Worm (Caenorhabditis elegans): ENCODE data around the gene ets-9.

The ets-9 gene

DNA sequence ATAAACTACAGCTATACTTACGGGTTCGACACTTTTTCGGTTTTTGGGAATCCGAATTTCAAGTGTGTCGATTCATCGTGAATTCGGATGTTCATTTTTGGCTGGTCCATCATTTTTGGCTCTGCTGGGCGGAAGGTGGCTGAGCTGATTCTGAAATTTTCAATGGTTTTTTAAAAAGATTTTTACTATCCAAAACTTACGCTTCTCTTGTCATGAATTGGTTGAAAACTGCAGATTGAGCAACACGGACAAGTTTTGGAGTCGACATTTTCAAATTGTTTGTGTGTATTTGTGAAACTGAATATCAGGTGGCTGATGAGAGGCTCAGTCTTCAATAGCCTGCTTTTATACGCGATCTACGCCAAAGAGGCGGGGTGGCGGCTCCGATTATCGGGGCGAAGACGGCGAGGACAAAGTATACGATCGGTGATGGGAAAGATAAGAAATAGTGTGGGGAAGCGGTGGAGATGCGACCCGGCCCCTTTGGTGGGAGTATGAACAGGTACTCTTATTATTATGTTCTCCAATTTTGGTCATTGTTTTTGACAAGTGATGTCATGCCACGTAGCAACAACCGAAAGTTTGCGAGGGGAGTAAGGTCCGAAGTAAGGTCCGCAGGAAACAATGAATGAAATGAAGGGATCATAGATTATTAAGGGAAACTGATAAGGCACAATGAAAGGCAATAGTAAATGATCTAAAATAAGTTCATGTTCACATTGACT lies 32.5 kb upstream of the ets-9 start, which contains the start of gene F48D6.4:
Gene F48D6.4 (minus strand): TSS at position 346 of the 725 bp plus-strand sequence.
- TF ChIP-seq nhr-80 (tag; optimal IDR thresholded peaks at IDR 0.05) (peak; percentile 66), bed-1 (GFP tag; IDR thresholded peaks at IDR 0.05) (no peak), tlf-1 (GFP tag; optimal IDR thresholded peaks at IDR 0.05) (peak; percentile 17), attf-5 (GFP tag; optimal IDR thresholded peaks at IDR 0.05) (no peak), K12H6.12 (tag; optimal IDR thresholded peaks at IDR 0.05) (no peak), B0336.3 (GFP tag; IDR thresholded peaks at IDR 0.05) (0 out of 2 replicates have a peak, but pooled peaks have one; percentile 2), hsf-1 (GFP tag; IDR thresholded peaks at IDR 0.05) (no peak), madf-3 (GFP tag; IDR thresholded peaks at IDR 0.05) (no peak), Y53F4B.3 (GFP tag; IDR thresholded peaks at IDR 0.05) (no peak), madf-8 (GFP tag; conservative IDR thresholded peaks at IDR 0.05) (no peak)

DNA sequence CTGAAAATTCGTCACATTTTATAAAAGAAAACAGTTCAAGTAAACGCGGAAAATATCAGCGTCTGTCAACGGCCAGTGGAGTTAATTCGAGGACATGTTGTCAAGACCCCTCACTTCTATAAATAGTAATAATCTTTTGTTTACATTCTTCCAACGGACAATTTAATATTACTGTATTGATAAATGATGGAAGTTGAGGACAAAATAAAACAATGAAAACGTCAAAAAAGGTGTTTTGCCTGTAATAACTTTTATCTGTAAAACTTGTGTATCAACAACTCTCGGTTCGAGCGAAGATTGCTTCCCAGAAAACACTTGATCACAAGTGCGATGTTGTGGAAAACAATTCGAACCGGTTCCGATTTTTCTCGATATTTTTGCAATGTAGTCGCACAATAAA lies 31.1 kb upstream of the ets-9 start:
- TF ChIP-seq C06A6.2 (GFP tag; conservative IDR thresholded peaks at IDR 0.05), result no peak
- no peak for TF ChIP-seq F22D6.2 (tag; optimal IDR thresholded peaks at IDR 0.05)
- no peak for TF ChIP-seq zfh-2 (GFP tag; conservative IDR thresholded peaks at IDR 0.05)
- peak; percentile 10 for TF ChIP-seq nhr-80 (tag; optimal IDR thresholded peaks at IDR 0.05)
- no peak for TF ChIP-seq zim-3 (tag; optimal IDR thresholded peaks at IDR 0.05)
- no peak for TF ChIP-seq B0336.3 (GFP tag; IDR thresholded peaks at IDR 0.05)
- TF ChIP-seq Y95B8A.8 (GFP tag; IDR thresholded peaks at IDR 0.05), result no peak

DNA sequence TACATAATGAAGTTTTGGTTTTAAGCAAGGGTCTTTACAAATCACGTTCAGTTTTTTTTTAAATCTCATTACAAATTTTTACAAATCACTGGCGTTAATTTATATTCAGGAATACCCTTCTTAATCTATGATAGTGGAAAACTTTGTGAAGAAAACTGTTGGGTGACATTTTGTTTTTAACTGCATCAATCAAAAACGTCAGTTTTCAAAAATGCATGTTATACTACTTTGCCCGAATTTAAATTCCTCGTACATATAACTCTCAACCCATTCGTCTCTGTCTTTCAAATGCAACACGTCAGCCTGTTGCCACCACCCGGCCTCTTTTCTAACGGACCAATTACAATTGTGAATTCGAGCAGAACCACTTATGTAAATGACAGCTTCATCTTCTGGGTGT lies 30.6 kb upstream of the ets-9 start, which contains the start of gene hlh-13:
Gene hlh-13 (plus strand): TSS at position 301 of the 400 bp plus-strand sequence.
- TF ChIP-seq lsl-1 (GFP tag; optimal IDR thresholded peaks at IDR 0.05), result no peak
- TF ChIP-seq ceh-79 (tag; optimal IDR thresholded peaks at IDR 0.05), result no peak
- TF ChIP-seq sdz-38 (tag; optimal IDR thresholded peaks at IDR 0.05), result no peak
- TF ChIP-seq tbp1 (GFP tag; optimal IDR thresholded peaks at IDR 0.05), result no peak
- no peak for TF ChIP-seq repo-1 (tag; optimal IDR thresholded peaks at IDR 0.05)
- no peak for TF ChIP-seq gei-17 (GFP tag; optimal IDR thresholded peaks at IDR 0.05)
- TF ChIP-seq ekl-4 (GFP tag; IDR thresholded peaks at IDR 0.05), result no peak
- no peak for TF ChIP-seq lag-1 (GFP tag; IDR thresholded peaks at IDR 0.05)
- TF ChIP-seq lin-54 (GFP tag; optimal IDR thresholded peaks at IDR 0.05), result no peak
- TF ChIP-seq hlh-12 (tag; optimal IDR thresholded peaks at IDR 0.05), result no peak
- TF ChIP-seq bed-2 (GFP tag; IDR thresholded peaks at IDR 0.05), result no peak
- no peak for TF ChIP-seq hmg-20 (GFP tag; IDR thresholded peaks at IDR 0.05)
- TF ChIP-seq aptf-2 (GFP tag; conservative IDR thresholded peaks at IDR 0.05), result no peak
- TF ChIP-seq akir-1 (GFP tag; optimal IDR thresholded peaks at IDR 0.05), result no peak
- TF ChIP-seq F52B5.7 (tag; optimal IDR thresholded peaks at IDR 0.05), result no peak
- no peak for TF ChIP-seq hsf-1 (GFP tag; IDR thresholded peaks at IDR 0.05)
- TF ChIP-seq lin-26 (GFP tag; IDR thresholded peaks at IDR 0.05), result no peak
- TF ChIP-seq pha-4 (tag; optimal IDR thresholded peaks at IDR 0.05), result no peak
- no peak for TF ChIP-seq F57C9.4 (tag; optimal IDR thresholded peaks at IDR 0.05)
- TF ChIP-seq dpl-1 (GFP tag; optimal IDR thresholded peaks at IDR 0.05), result no peak

DNA sequence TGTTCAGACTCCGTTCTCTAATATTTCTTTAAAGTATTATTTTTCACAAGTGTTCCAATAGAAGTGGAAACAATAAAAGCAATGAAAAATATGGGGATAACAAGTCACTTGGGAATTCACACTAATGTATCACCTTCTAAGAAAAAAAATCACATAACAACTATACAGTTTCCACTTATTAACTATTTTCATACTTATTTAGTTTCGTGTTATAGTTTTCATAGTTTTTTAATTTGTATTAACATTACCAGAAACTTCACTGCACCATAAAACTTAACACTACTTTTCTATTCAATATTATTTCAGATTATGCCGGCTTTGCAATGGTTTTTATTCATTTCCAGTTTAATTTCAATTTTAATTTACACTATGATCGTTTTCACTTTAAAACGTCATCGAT lies 27.5 kb upstream of the ets-9 start, which contains the start of gene srv-5:
Gene srv-5 (plus strand): TSS at position 301 of the 400 bp plus-strand sequence.
- TF ChIP-seq sea-2 (GFP tag; IDR thresholded peaks at IDR 0.05), result no peak
- no peak for TF ChIP-seq tbp1 (GFP tag; optimal IDR thresholded peaks at IDR 0.05)
- no peak for TF ChIP-seq Y79H2A.3 (GFP tag; conservative IDR thresholded peaks at IDR 0.05)
- TF ChIP-seq sptf-2 (GFP tag; optimal IDR thresholded peaks at IDR 0.05), result no peak
- no peak for TF ChIP-seq F55B11.4 (tag; optimal IDR thresholded peaks at IDR 0.05; ENCODE audit: borderline replicate concordance, insufficient read depth)
- no peak for TF ChIP-seq aptf-3 (GFP tag; IDR thresholded peaks at IDR 0.05)
- no peak for TF ChIP-seq mel-28 (tag; optimal IDR thresholded peaks at IDR 0.05; ENCODE audit: borderline replicate concordance)
- no peak for TF ChIP-seq K12H6.12 (tag; optimal IDR thresholded peaks at IDR 0.05)
- TF ChIP-seq mcd-1 (GFP tag; IDR thresholded peaks at IDR 0.05), result no peak
- TF ChIP-seq nhr-27 (tag; optimal IDR thresholded peaks at IDR 0.05), result no peak
- TF ChIP-seq nhr-120 (GFP tag; IDR thresholded peaks at IDR 0.05), result no peak
- no peak for TF ChIP-seq mxl-1 (tag; optimal IDR thresholded peaks at IDR 0.05)
- no peak for TF ChIP-seq F57A8.1 (GFP tag; optimal IDR thresholded peaks at IDR 0.05)
- TF ChIP-seq F33H1.4 (GFP tag; IDR thresholded peaks at IDR 0.05), result no peak

All from whole organism, young adult.